Worm (Caenorhabditis elegans): ENCODE measurements around the gene D2023.3.

The D2023.3 gene

ce11 chrV:11764373-11764954, 47.4 kb downstream of the D2023.3 start, which contains the start of the genes F55A11.1 and syx-5 (continued):
- TF ChIP-seq egl-27 (tag; optimal IDR thresholded peaks at IDR 0.05) (no peak), ceh-82 (tag; optimal IDR thresholded peaks at IDR 0.05) (no peak), php-3 (GFP tag; IDR thresholded peaks at IDR 0.05) (peak; percentile 64), Y75B8A.6 (GFP tag; IDR thresholded peaks at IDR 0.05) (no peak), nhr-48 (tag; optimal IDR thresholded peaks at IDR 0.05) (peak; percentile 87)

DNA sequence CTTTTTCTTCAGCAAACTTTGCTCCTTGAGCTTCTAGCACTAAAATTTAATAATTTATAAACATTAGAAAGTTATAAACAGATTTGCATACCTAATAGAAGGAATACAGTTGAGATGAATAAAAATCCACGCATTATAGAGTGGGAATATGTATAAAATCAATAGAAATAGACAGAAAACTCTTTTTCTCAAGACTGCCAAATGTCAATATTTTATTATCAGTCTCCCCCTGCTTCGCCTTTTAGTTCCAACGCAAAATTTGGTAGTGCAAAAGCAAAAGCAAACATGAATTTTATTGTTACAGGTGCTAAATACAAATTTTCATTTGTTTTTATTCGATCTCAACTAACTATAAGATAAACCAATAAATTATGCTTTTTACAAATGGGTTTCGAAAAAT, 49.0 kb downstream of the D2023.3 start, which contains the start of gene T04F3.4:
TSS of gene T04F3.4 (minus strand) at position 187 of the 400 bp plus-strand sequence.
- TF ChIP-seq php-3 (GFP tag; IDR thresholded peaks at IDR 0.05) (no peak), mep-1 (tag; optimal IDR thresholded peaks at IDR 0.05) (no peak), Y5F2A.4 (GFP tag; optimal IDR thresholded peaks at IDR 0.05) (no peak), ZK546.5 (tag; optimal IDR thresholded peaks at IDR 0.05) (no peak), dmd-8 (GFP tag; IDR thresholded peaks at IDR 0.05) (no peak), fkh-10 (GFP tag; optimal IDR thresholded peaks at IDR 0.05) (no peak), lin-39 (tag; optimal IDR thresholded peaks at IDR 0.05) (no peak), snpc-4 (tag; optimal IDR thresholded peaks at IDR 0.05) (no peak), lin-1 (GFP tag; IDR thresholded peaks at IDR 0.05) (no peak), unc-62 (GFP tag; optimal IDR thresholded peaks at IDR 0.05 in 1 of 2) (no peak), unc-62 (tag; optimal IDR thresholded peaks at IDR 0.05) (no peak), Y105C5A.15 (GFP tag; IDR thresholded peaks at IDR 0.05) (no peak), ama-1 (optimal IDR thresholded peaks at IDR 0.05) (no peak), saeg-2 (GFP tag; IDR thresholded peaks at IDR 0.05) (no peak), madf-5 (GFP tag; IDR thresholded peaks at IDR 0.05) (no peak), F26F4.8 (GFP tag; conservative IDR thresholded peaks at IDR 0.05) (no peak), dmd-9 (GFP tag; IDR thresholded peaks at IDR 0.05) (no peak), sdz-12 (GFP tag; optimal IDR thresholded peaks at IDR 0.05) (no peak), pqm-1 (tag; optimal IDR thresholded peaks at IDR 0.05) (peak; percentile 28), D1046.2 (GFP tag; IDR thresholded peaks at IDR 0.05) (no peak), nhr-76 (tag; optimal IDR thresholded peaks at IDR 0.05) (no peak), zip-11 (GFP tag; IDR thresholded peaks at IDR 0.05) (no peak), arid-1 (GFP tag; conservative IDR thresholded peaks at IDR 0.05) (no peak), nhr-77 (tag; optimal IDR thresholded peaks at IDR 0.05) (no peak), T20F7.1 (GFP tag; optimal IDR thresholded peaks at IDR 0.05) (peak; percentile 13), tag-97 (GFP tag; IDR thresholded peaks at IDR 0.05) (no peak), unc-130 (GFP tag; optimal IDR thresholded peaks at IDR 0.05) (no peak), lin-38 (GFP tag; IDR thresholded peaks at IDR 0.05) (peak; percentile 31; the same call in 1 of the 2 replicates), F49E8.2 (tag; optimal IDR thresholded peaks at IDR 0.05; ENCODE audit: borderline replicate concordance) (no peak), hmg-1.1 (GFP tag; IDR thresholded peaks at IDR 0.05) (no peak), daf-8 (GFP tag; IDR thresholded peaks at IDR 0.05) (no peak), mxl-2 (GFP tag; conservative IDR thresholded peaks at IDR 0.05) (no peak), nhr-28 (tag; optimal IDR thresholded peaks at IDR 0.05) (no peak), dve-1 (tag; optimal IDR thresholded peaks at IDR 0.05; ENCODE audit: insufficient read depth) (peak; percentile 23), daf-16 (GFP tag; optimal IDR thresholded peaks at IDR 0.05) (no peak), daf-16 (tag; optimal IDR thresholded peaks at IDR 0.05) (peak; percentile 22), zfp-3 (GFP tag; conservative IDR thresholded peaks at IDR 0.05) (0 out of 2 replicates have a peak, but pooled peaks have one; percentile 58), dmd-6 (GFP tag; IDR thresholded peaks at IDR 0.05) (no peak), zfp-2 (tag; optimal IDR thresholded peaks at IDR 0.05) (no peak), lsy-2 (tag; optimal IDR thresholded peaks at IDR 0.05) (peak in 1 of 2 experiments; percentile 55), hlh-30 (tag; optimal IDR thresholded peaks at IDR 0.05; ENCODE audit: insufficient read depth) (no peak), ceh-62 (tag; optimal IDR thresholded peaks at IDR 0.05) (no peak), fos-1 (tag; optimal IDR thresholded peaks at IDR 0.05) (no peak), ztf-7 (tag; optimal IDR thresholded peaks at IDR 0.05) (no peak), R02D3.7 (tag; optimal IDR thresholded peaks at IDR 0.05) (no peak)

Measured in whole organism, L4 larva.